Worm (Caenorhabditis elegans): Measurements from ENCODE around the gene twk-48.

DNA sequence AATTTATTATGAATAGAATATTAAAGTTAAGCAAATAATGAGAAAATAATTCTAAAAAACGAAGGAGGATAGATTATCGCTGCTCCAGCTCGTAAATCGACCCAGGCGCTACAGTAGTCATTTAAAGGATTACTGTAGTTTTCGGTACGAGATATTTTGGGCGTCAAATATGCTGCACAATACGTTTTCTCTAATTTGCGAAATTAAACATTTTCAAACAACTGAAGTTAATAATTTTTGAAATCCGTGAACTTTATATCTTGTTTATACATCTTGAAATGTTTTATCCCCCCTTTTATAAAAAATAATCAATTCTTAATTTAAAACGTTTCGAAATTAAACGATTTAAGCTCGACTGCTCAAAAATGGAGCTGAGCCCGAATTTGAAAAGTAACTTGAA, 14.4 kb upstream of the twk-48 start, which contains the start of gene K11H3.2:
- no peak for TF ChIP-seq nhr-10 (tag; optimal IDR thresholded peaks at IDR 0.05)
- no peak for TF ChIP-seq fkh-10 (GFP tag; optimal IDR thresholded peaks at IDR 0.05)
- TF ChIP-seq ama-1 (optimal IDR thresholded peaks at IDR 0.05) = no peak
- TF ChIP-seq F10B5.3 (tag; optimal IDR thresholded peaks at IDR 0.05) = no peak
- no peak for TF ChIP-seq unc-130 (GFP tag; optimal IDR thresholded peaks at IDR 0.05)
- no peak for TF ChIP-seq pha-4 (GFP tag; IDR thresholded peaks at IDR 0.05)
- TF ChIP-seq pha-4 (tag; optimal IDR thresholded peaks at IDR 0.05) = no peak
- no peak for TF ChIP-seq daf-12 (tag; optimal IDR thresholded peaks at IDR 0.05)
- no peak for TF ChIP-seq lsy-2 (tag; optimal IDR thresholded peaks at IDR 0.05)
- TF ChIP-seq mes-2 (tag; optimal IDR thresholded peaks at IDR 0.05; ENCODE audit: poor library complexity, severe bottlenecking) = no peak
- no peak for TF ChIP-seq F26F4.8 (GFP tag; conservative IDR thresholded peaks at IDR 0.05)
- TF ChIP-seq lin-13 (GFP tag; optimal IDR thresholded peaks at IDR 0.05) = no peak
- no peak for TF ChIP-seq lin-38 (GFP tag; IDR thresholded peaks at IDR 0.05)
- TF ChIP-seq Y5F2A.4 (GFP tag; optimal IDR thresholded peaks at IDR 0.05) = no peak
- TF ChIP-seq F44E2.7 (GFP tag; IDR thresholded peaks at IDR 0.05) = no peak

Data from whole organism, L4 larva.